Worm (Caenorhabditis elegans) whole organism, L1 larva: ENCODE results near the gene K12H6.4.

Experiments
- efl-3 ChIP-seq: fragments of 200-800 bp; sonication (Bioruptor generic); optimal IDR thresholded peaks from 2 replicates; lab custom pipeline; 2018; ENCODE audit warnings: mild to moderate bottlenecking, missing genetic modification characterization, missing compliant biosample characterization
- ets-5 ChIP-seq: fragments of 200-800 bp; sonication (Bioruptor generic); IDR thresholded peaks from 2 replicates; pipeline ENCODE4 v1.3.6; 2022; ENCODE audit warnings: missing genetic modification characterization, missing compliant biosample characterization
- fkh-10 ChIP-seq: sonication (generic microtip); optimal IDR thresholded peaks from 2 replicates; lab custom pipeline; 2017; ENCODE audit warnings: missing biosample characterization, missing genetic modification reagents, missing genetic modification characterization
- lin-13 ChIP-seq: fragments of 150-350 bp; optimal IDR thresholded peaks from 2 replicates; lab custom pipeline; 2014; ENCODE audit warnings: missing biosample characterization, missing genetic modification reagents, missing genetic modification characterization

DNA sequence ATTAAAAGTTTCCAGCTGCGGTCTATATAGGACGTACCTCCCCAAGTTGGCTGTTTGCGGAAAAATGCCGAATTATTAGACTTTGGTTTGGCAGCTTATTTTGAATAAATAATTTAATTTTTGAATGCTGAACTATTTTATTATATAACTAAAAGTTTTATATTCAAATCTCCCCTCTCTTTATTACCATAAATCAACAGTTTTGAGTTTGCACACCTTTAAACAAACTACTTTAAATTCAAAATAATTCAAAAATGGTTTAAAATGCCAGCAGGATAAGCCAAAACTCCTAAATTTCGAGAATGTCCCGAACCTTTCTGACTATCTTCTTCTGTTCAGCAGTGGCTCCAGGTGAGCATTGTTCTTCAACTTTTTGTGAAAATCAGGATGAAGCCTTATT is 44.8 kb downstream of the K12H6.4 start, which contains the start of gene F08D12.3:
- no peak for TF ChIP-seq fkh-10 (GFP tag; lab: Kevin White, UChicago)
- no peak for TF ChIP-seq efl-3 (GFP tag; lab: Kevin White, UChicago)
- no peak for TF ChIP-seq lin-13 (GFP tag; lab: Kevin White, UChicago)
- TF ChIP-seq ets-5 (GFP tag; lab: Robert Waterston, UW), result no peak
